Fruit fly (Drosophila melanogaster) whole organism, embryonic: ENCODE measurements around the gene Tti1.

Source experiments
- Ada2b ChIP-seq: fragments of 200-800 bp; sonication (Bioruptor generic); IDR thresholded peaks from 2 replicates; pipeline ENCODE4 v1.3.6; 2022; ENCODE audit warnings: missing biosample characterization, missing genetic modification characterization
- CG11504 ChIP-seq: fragments of 200-800 bp; sonication (Bioruptor generic); optimal IDR thresholded peaks from 3 replicates; lab custom pipeline; 2019; ENCODE audit warnings: missing biosample characterization, mild to moderate bottlenecking, missing genetic modification characterization, moderate library complexity
- CG11695 ChIP-seq: fragments of 200-800 bp; sonication (Bioruptor generic); IDR thresholded peaks from 3 replicates; pipeline ENCODE4 v1.3.6; 2022; ENCODE audit warnings: missing biosample characterization, missing genetic modification characterization
- CG12155 ChIP-seq: fragments of 200-800 bp; sonication (Bioruptor generic); optimal IDR thresholded peaks from 3 replicates; lab custom pipeline; 2016; ENCODE audit warnings: missing biosample characterization, missing genetic modification characterization
- CG14860 ChIP-seq: fragments of 200-800 bp; sonication (Bioruptor generic); IDR thresholded peaks from 3 replicates; pipeline ENCODE4 v1.3.6; 2022; ENCODE audit warnings: missing biosample characterization, missing genetic modification characterization; ENCODE audit not compliant: partially characterized antibody
- CG15601 ChIP-seq: fragments of 200-800 bp; sonication (Bioruptor generic); optimal IDR thresholded peaks from 3 replicates; lab custom pipeline; 2019; ENCODE audit warnings: missing biosample characterization, mild to moderate bottlenecking, missing genetic modification characterization, moderate library complexity
- CG18599 ChIP-seq: fragments of 200-800 bp; sonication (Bioruptor generic); optimal IDR thresholded peaks from 3 replicates; lab custom pipeline; 2017; ENCODE audit warnings: missing biosample characterization, missing genetic modification characterization, mild to moderate bottlenecking, moderate library complexity, missing genetic modification reagents
- CG2678 ChIP-seq: fragments of 200-800 bp; sonication (Bioruptor generic); optimal IDR thresholded peaks from 3 replicates; lab custom pipeline; 2019; ENCODE audit warnings: missing biosample characterization, mild to moderate bottlenecking, missing genetic modification characterization, moderate library complexity
- CG30020 ChIP-seq: fragments of 200-800 bp; optimal IDR thresholded peaks from 2 replicates; lab custom pipeline; 2019; ENCODE audit warnings: missing biosample characterization, mild to moderate bottlenecking, missing genetic modification characterization, moderate library complexity
- CG3163 ChIP-seq: fragments of 200-800 bp; sonication (Bioruptor generic); optimal IDR thresholded peaks from 3 replicates; lab custom pipeline; 2016; ENCODE audit warnings: missing biosample characterization, missing genetic modification characterization
- CG3726 ChIP-seq: fragments of 200-800 bp; sonication (Bioruptor generic); IDR thresholded peaks from 3 replicates; pipeline ENCODE4, ENCODE4 v1.3.6; 2022; ENCODE audit warnings: missing biosample characterization, missing genetic modification characterization
- CG3995 ChIP-seq: fragments of 200-800 bp; sonication (Bioruptor generic); optimal IDR thresholded peaks from 3 replicates; lab custom pipeline; 2016; ENCODE audit warnings: missing biosample characterization, missing genetic modification characterization
- CG4282 ChIP-seq: fragments of 200-800 bp; sonication (Bioruptor generic); optimal IDR thresholded peaks from 2 replicates; lab custom pipeline; 2016; ENCODE audit warnings: missing biosample characterization, missing genetic modification characterization
- CG5180 ChIP-seq: fragments of 200-800 bp; sonication (Bioruptor generic); optimal IDR thresholded peaks from 3 replicates; lab custom pipeline; 2017; ENCODE audit warnings: missing biosample characterization, missing genetic modification characterization, mild to moderate bottlenecking, moderate library complexity, missing genetic modification reagents
- CG6791 ChIP-seq: fragments of 200-800 bp; sonication (Bioruptor generic); IDR thresholded peaks from 3 replicates; pipeline ENCODE4 v1.3.6; 2022; ENCODE audit warnings: missing biosample characterization, missing genetic modification characterization; ENCODE audit not compliant: partially characterized antibody
- CG6813 ChIP-seq: fragments of 200-800 bp; sonication (Bioruptor generic); optimal IDR thresholded peaks from 2 replicates; lab custom pipeline; 2017; ENCODE audit warnings: missing biosample characterization, missing genetic modification characterization, mild to moderate bottlenecking, moderate library complexity, missing genetic modification reagents
- CG8765 ChIP-seq: fragments of 200-800 bp; sonication (Bioruptor generic); IDR thresholded peaks from 2 replicates; pipeline ENCODE4 v1.3.6; 2022; ENCODE audit warnings: missing biosample characterization, missing genetic modification characterization
- Deaf1 ChIP-seq: fragments of 200-800 bp; optimal IDR thresholded peaks from 3 replicates; lab custom pipeline; 2019; ENCODE audit warnings: missing biosample characterization, mild to moderate bottlenecking, missing genetic modification characterization, moderate library complexity
- Doc3 ChIP-seq: fragments of 200-800 bp; sonication (Bioruptor generic); IDR thresholded peaks from 3 replicates; pipeline ENCODE4 v1.3.6; 2022; ENCODE audit warnings: missing biosample characterization, missing genetic modification characterization; ENCODE audit not compliant: partially characterized antibody
- E2f1 ChIP-seq: fragments of 200-800 bp; sonication (Bioruptor generic); IDR thresholded peaks from 2 replicates; pipeline ENCODE4 v1.3.6; 2022; ENCODE audit warnings: missing biosample characterization, missing genetic modification characterization
- Hr39 ChIP-seq: fragments of >200 bp; optimal IDR thresholded peaks from 2 replicates; lab custom pipeline; 2017
- MTF-1 ChIP-seq: fragments of 200-800 bp; sonication (Bioruptor generic); optimal IDR thresholded peaks from 2 replicates; lab custom pipeline; 2018; ENCODE audit warnings: missing biosample characterization, mild to moderate bottlenecking, missing genetic modification characterization, borderline replicate concordance
- Mrtf ChIP-seq: fragments of 200-800 bp; sonication (Bioruptor generic); IDR thresholded peaks from 3 replicates; pipeline ENCODE4 v1.3.6; 2022; ENCODE audit warnings: missing biosample characterization, missing genetic modification characterization
- NK7.1 ChIP-seq: fragments of 200-800 bp; sonication (Bioruptor generic); optimal IDR thresholded peaks from 3 replicates; lab custom pipeline; 2016; ENCODE audit warnings: missing biosample characterization, missing genetic modification characterization
- Opbp ChIP-seq: fragments of 200-800 bp; sonication (Bioruptor generic); IDR thresholded peaks from 3 replicates; pipeline ENCODE4 v1.3.6; 2022; ENCODE audit warnings: missing biosample characterization, missing genetic modification characterization; ENCODE audit not compliant: partially characterized antibody
- Ptx1 ChIP-seq: fragments of 200-800 bp; sonication (Bioruptor generic); IDR thresholded peaks from 2 replicates; pipeline ENCODE4 v1.3.6; 2022; ENCODE audit warnings: missing biosample characterization, missing genetic modification characterization
- Six4 ChIP-seq: fragments of 200-800 bp; sonication (Bioruptor generic); optimal IDR thresholded peaks from 2 replicates; lab custom pipeline; 2016; ENCODE audit warnings: missing biosample characterization, missing genetic modification characterization
- Sry-β ChIP-seq: fragments of 200-800 bp; sonication (Bioruptor generic); optimal IDR thresholded peaks from 2 replicates; lab custom pipeline; 2018; ENCODE audit warnings: missing biosample characterization, mild to moderate bottlenecking, missing genetic modification characterization, moderate library complexity
- Xbp1 ChIP-seq: fragments of 200-800 bp; sonication (Bioruptor generic); optimal IDR thresholded peaks from 3 replicates; lab custom pipeline; 2016; ENCODE audit warnings: missing biosample characterization, mild to moderate bottlenecking, missing genetic modification characterization
- az2 ChIP-seq: fragments of 200-800 bp; sonication (Bioruptor generic); optimal IDR thresholded peaks from 3 replicates; lab custom pipeline; 2016; ENCODE audit warnings: missing biosample characterization, missing genetic modification characterization
- br ChIP-seq: fragments of >200 bp; optimal IDR thresholded peaks from 2 replicates; lab custom pipeline; 2017
- chinmo ChIP-seq: fragments of 200-800 bp; sonication (Bioruptor generic); IDR thresholded peaks from 4 replicates; pipeline ENCODE4 v1.3.6; 2022; ENCODE audit warnings: missing biosample characterization, missing genetic modification characterization; ENCODE audit not compliant: partially characterized antibody
- croc ChIP-seq: fragments of 200-800 bp; sonication (Bioruptor generic); conservative IDR thresholded peaks from 3 replicates; pipeline ENCODE4 v1.3.6; 2022; ENCODE audit warnings: missing biosample characterization, missing genetic modification characterization
- danr ChIP-seq: fragments of 200-800 bp; sonication (Bioruptor generic); IDR thresholded peaks from 2 replicates; pipeline ENCODE4 v1.3.6; 2022; ENCODE audit warnings: missing biosample characterization, missing genetic modification characterization
- esg ChIP-seq: fragments of 200-800 bp; sonication (Bioruptor generic); conservative IDR thresholded peaks from 2 replicates; pipeline ENCODE4 v1.3.6; 2022; ENCODE audit warnings: missing biosample characterization, missing genetic modification characterization
- fd3F ChIP-seq: fragments of 200-800 bp; sonication (Bioruptor generic); optimal IDR thresholded peaks from 2 replicates; lab custom pipeline; 2018; ENCODE audit warnings: missing biosample characterization, mild to moderate bottlenecking, missing genetic modification characterization, moderate library complexity
- lab ChIP-seq: fragments of 200-800 bp; sonication (Bioruptor generic); optimal IDR thresholded peaks from 3 replicates; lab custom pipeline; 2017; ENCODE audit warnings: missing biosample characterization, missing genetic modification characterization, mild to moderate bottlenecking, moderate library complexity, missing genetic modification reagents
- pfk ChIP-seq: fragments of 200-800 bp; sonication (Bioruptor generic); optimal IDR thresholded peaks from 2 replicates; lab custom pipeline; 2018; ENCODE audit warnings: missing biosample characterization, mild to moderate bottlenecking, missing genetic modification characterization, moderate library complexity
- pita ChIP-seq: fragments of 200-800 bp; sonication (Bioruptor generic); optimal IDR thresholded peaks from 2 replicates; lab custom pipeline; 2017; ENCODE audit warnings: missing biosample characterization, mild to moderate bottlenecking, missing genetic modification characterization
- pzg ChIP-seq: fragments of 200-800 bp; sonication (Bioruptor generic); optimal IDR thresholded peaks from 3 replicates; lab custom pipeline; 2018; ENCODE audit warnings: missing biosample characterization, mild to moderate bottlenecking, missing genetic modification characterization, moderate library complexity
- ro ChIP-seq: fragments of 200-800 bp; sonication (Bioruptor generic); IDR thresholded peaks from 2 replicates; pipeline ENCODE4 v1.3.6; 2022; ENCODE audit warnings: missing biosample characterization, missing genetic modification characterization
- slbo ChIP-seq: fragments of 200-800 bp; sonication (Bioruptor generic); IDR thresholded peaks from 2 replicates; pipeline ENCODE4 v1.3.6; 2022; ENCODE audit warnings: missing biosample characterization, missing genetic modification characterization
- slou ChIP-seq: fragments of 200-800 bp; sonication (Bioruptor generic); optimal IDR thresholded peaks from 3 replicates; lab custom pipeline; 2016; ENCODE audit warnings: missing biosample characterization, missing genetic modification characterization
- sob ChIP-seq: fragments of 200-800 bp; sonication (Bioruptor generic); IDR thresholded peaks from 2 replicates; pipeline ENCODE4 v1.3.6; 2022; ENCODE audit warnings: missing biosample characterization, missing genetic modification characterization
- sqz ChIP-seq: fragments of 200-800 bp; sonication (Bioruptor generic); optimal IDR thresholded peaks from 3 replicates; lab custom pipeline; 2018; ENCODE audit warnings: missing biosample characterization, mild to moderate bottlenecking, missing genetic modification characterization
- stc ChIP-seq: fragments of 200-800 bp; sonication (Bioruptor generic); IDR thresholded peaks from 2 replicates; pipeline ENCODE4 v1.3.6; 2022; ENCODE audit warnings: missing biosample characterization, missing genetic modification characterization
- tgo ChIP-seq: fragments of 200-800 bp; sonication (Bioruptor generic); IDR thresholded peaks from 3 replicates; pipeline ENCODE4 v1.3.6; 2022; ENCODE audit warnings: missing biosample characterization, missing genetic modification characterization
- wdn ChIP-seq: fragments of 200-800 bp; sonication (Bioruptor generic); IDR thresholded peaks from 2 replicates; pipeline ENCODE4 v1.3.6; 2022; ENCODE audit warnings: missing biosample characterization, missing genetic modification characterization

Gene Tti1

dm6 chr3R:9767620-9768592 is 13.4 kb upstream of the Tti1 start, which contains the start of gene Naa80 (continued):
- TF ChIP-seq Deaf1 (peak; percentile 53), tgo (GFP tag; lab: Robert Waterston, UW) (peak; percentile 18; the same call in 1 of the 3 replicates), stc (GFP tag; lab: Robert Waterston, UW) (no peak), NK7.1 (GFP tag; lab: Kevin White, UChicago) (peak; percentile 31), CG15601 (peak; percentile 22), Ada2b (GFP tag; lab: Robert Waterston, UW) (no peak), CG3995 (peak; percentile 68), MTF-1 (GFP tag; lab: Kevin White, UChicago) (peak; percentile 20), Doc3 (GFP tag; lab: Robert Waterston, UW) (no peak), CG11504 (tag; lab: Kevin White, UChicago) (no peak), CG6813 (GFP tag; lab: Kevin White, UChicago) (no peak), CG14860 (no peak), Hr39 (lab: Kevin White, UChicago) (no peak), pita (GFP tag; lab: Kevin White, UChicago) (no peak), Sry-β (GFP tag; lab: Kevin White, UChicago) (no peak), sob (GFP tag; lab: Robert Waterston, UW) (peak; percentile 86), CG6791 (GFP tag; lab: Robert Waterston, UW) (peak; percentile 61; the same call in 1 of the 3 replicates), lab (peak; percentile 83), pzg (peak; percentile 94), Xbp1 (peak; percentile 73), chinmo (GFP tag; lab: Robert Waterston, UW) (0 out of 4 replicates have a peak, but pooled peaks have one; percentile 22), Six4 (GFP tag; lab: Kevin White, UChicago) (peak; percentile 1), Mrtf (GFP tag; lab: Robert Waterston, UW) (no peak), CG5180 (GFP tag; lab: Kevin White, UChicago) (no peak), croc (GFP tag; lab: Robert Waterston, UW) (no peak), CG11695 (no peak), sqz (no peak), CG4282 (peak; percentile 64), esg (GFP tag; lab: Robert Waterston, UW) (no peak), CG3163 (GFP tag; lab: Kevin White, UChicago) (peak; percentile 67), E2f1 (GFP tag; lab: Robert Waterston, UW) (peak; percentile 58; the same call in 1 of the 2 replicates), CG18599 (GFP tag; lab: Kevin White, UChicago) (peak; percentile 74), CG2678 (tag; lab: Kevin White, UChicago) (no peak), fd3F (peak; percentile 17), Opbp (GFP tag; lab: Robert Waterston, UW) (peak; percentile 59), CG12155 (peak; percentile 74), Ptx1 (GFP tag; lab: Robert Waterston, UW) (peak; percentile 56), br (lab: Kevin White, UChicago) (no peak), CG30020 (tag; lab: Kevin White, UChicago) (peak; percentile 9), CG8765 (GFP tag; lab: Robert Waterston, UW) (peak; percentile 38; the same call in 1 of the 2 replicates), slbo (GFP tag; lab: Robert Waterston, UW) (peak; percentile 88), slou (GFP tag; lab: Kevin White, UChicago) (no peak), ro (GFP tag; lab: Robert Waterston, UW) (no peak), danr (GFP tag; lab: Robert Waterston, UW) (0 out of 2 replicates have a peak, but pooled peaks have one; percentile 6), CG3726 (GFP tag; lab: Robert Waterston, UW) (no peak), pfk (GFP tag; lab: Kevin White, UChicago) (no peak), az2 (GFP tag; lab: Kevin White, UChicago) (peak; percentile 44), wdn (GFP tag; lab: Robert Waterston, UW) (no peak)
